Fruit fly (Drosophila melanogaster) whole organism, adult: ENCODE results near the gene CYLD.

Source experiments
- CG11617 ChIP-seq: fragments of 200-800 bp; sonication (Bioruptor generic); optimal IDR thresholded peaks from 2 replicates; lab custom pipeline; 2017; ENCODE audit warnings: mild to moderate bottlenecking, missing biosample characterization, missing genetic modification reagents, missing genetic modification characterization
- CG12768 ChIP-seq: fragments of 200-800 bp; sonication (Bioruptor generic); optimal IDR thresholded peaks from 2 replicates; lab custom pipeline; 2017; ENCODE audit warnings: missing biosample characterization, missing genetic modification characterization, mild to moderate bottlenecking, moderate library complexity, missing genetic modification reagents
- CG14711 ChIP-seq: fragments of 200-800 bp; sonication (Bioruptor generic); optimal IDR thresholded peaks from 2 replicates; lab custom pipeline; 2018; ENCODE audit warnings: missing biosample characterization, mild to moderate bottlenecking, missing genetic modification characterization, moderate library complexity
- CG1620 ChIP-seq: fragments of 200-800 bp; sonication (Bioruptor generic); optimal IDR thresholded peaks from 2 replicates; lab custom pipeline; 2016; ENCODE audit warnings: missing biosample characterization, missing genetic modification characterization
- CG33017 ChIP-seq: fragments of 200-800 bp; sonication (Bioruptor generic); optimal IDR thresholded peaks from 2 replicates; lab custom pipeline; 2018; ENCODE audit warnings: missing biosample characterization, mild to moderate bottlenecking, missing genetic modification characterization, moderate library complexity
- CG5204 ChIP-seq: fragments of 200-800 bp; sonication (Bioruptor generic); optimal IDR thresholded peaks from 2 replicates; lab custom pipeline; 2016; ENCODE audit warnings: missing biosample characterization, missing genetic modification characterization
- CG7045 ChIP-seq: fragments of 200-800 bp; sonication (Bioruptor generic); optimal IDR thresholded peaks from 2 replicates; lab custom pipeline; 2017; ENCODE audit warnings: missing biosample characterization, mild to moderate bottlenecking, missing genetic modification characterization
- CG7101 ChIP-seq: fragments of 200-800 bp; sonication (Bioruptor generic); optimal IDR thresholded peaks from 2 replicates; lab custom pipeline; 2018; ENCODE audit warnings: missing biosample characterization, mild to moderate bottlenecking, missing genetic modification characterization, moderate library complexity
- Clk ChIP-seq: fragments of 200-800 bp; sonication (Bioruptor generic); optimal IDR thresholded peaks from 2 replicates; lab custom pipeline; 2017; ENCODE audit warnings: missing biosample characterization, missing genetic modification characterization
- Crg-1 ChIP-seq: fragments of 200-800 bp; sonication (Bioruptor generic); optimal IDR thresholded peaks from 2 replicates; lab custom pipeline; 2016; ENCODE audit warnings: missing biosample characterization, missing genetic modification characterization
- Hr96 ChIP-seq: fragments of 200-800 bp; sonication (Bioruptor generic); optimal IDR thresholded peaks from 2 replicates; lab custom pipeline; 2016; ENCODE audit warnings: missing biosample characterization, missing genetic modification characterization
- Mnt ChIP-seq: fragments of 200-800 bp; sonication (Bioruptor generic); optimal IDR thresholded peaks from 2 replicates; lab custom pipeline; 2016; ENCODE audit warnings: missing biosample characterization, mild to moderate bottlenecking, missing genetic modification characterization
- bab1 ChIP-seq: fragments of 200-800 bp; sonication (Bioruptor generic); optimal IDR thresholded peaks from 3 replicates; lab custom pipeline; 2019; ENCODE audit warnings: missing biosample characterization, mild to moderate bottlenecking, missing genetic modification characterization, moderate library complexity
- cic ChIP-seq: fragments of 200-800 bp; sonication (Bioruptor generic); optimal IDR thresholded peaks from 2 replicates; lab custom pipeline; 2017; ENCODE audit warnings: missing biosample characterization, mild to moderate bottlenecking, missing genetic modification characterization, moderate library complexity
- kay ChIP-seq: fragments of 200-800 bp; sonication (Bioruptor generic); peaks from one replicate; lab custom pipeline; 2016; ENCODE audit warnings: missing biosample characterization, missing genetic modification characterization, borderline replicate concordance
- ovo ChIP-seq: fragments of 200-800 bp; sonication (Bioruptor generic); optimal IDR thresholded peaks from 2 replicates; lab custom pipeline; 2016; ENCODE audit warnings: missing biosample characterization, missing genetic modification characterization
- pad ChIP-seq: fragments of 200-800 bp; sonication (Bioruptor generic); optimal IDR thresholded peaks from 3 replicates; lab custom pipeline; 2017; ENCODE audit warnings: missing biosample characterization, missing genetic modification characterization, mild to moderate bottlenecking, moderate library complexity, missing genetic modification reagents
- tj ChIP-seq: fragments of 200-800 bp; sonication (Bioruptor generic); optimal IDR thresholded peaks from 3 replicates; lab custom pipeline; 2017; ENCODE audit warnings: missing biosample characterization, mild to moderate bottlenecking, missing genetic modification characterization, moderate library complexity
- toe ChIP-seq: fragments of 200-800 bp; sonication (Bioruptor generic); optimal IDR thresholded peaks from 2 replicates; lab custom pipeline; 2016; ENCODE audit warnings: missing biosample characterization, missing genetic modification characterization

The CYLD gene

DNA sequence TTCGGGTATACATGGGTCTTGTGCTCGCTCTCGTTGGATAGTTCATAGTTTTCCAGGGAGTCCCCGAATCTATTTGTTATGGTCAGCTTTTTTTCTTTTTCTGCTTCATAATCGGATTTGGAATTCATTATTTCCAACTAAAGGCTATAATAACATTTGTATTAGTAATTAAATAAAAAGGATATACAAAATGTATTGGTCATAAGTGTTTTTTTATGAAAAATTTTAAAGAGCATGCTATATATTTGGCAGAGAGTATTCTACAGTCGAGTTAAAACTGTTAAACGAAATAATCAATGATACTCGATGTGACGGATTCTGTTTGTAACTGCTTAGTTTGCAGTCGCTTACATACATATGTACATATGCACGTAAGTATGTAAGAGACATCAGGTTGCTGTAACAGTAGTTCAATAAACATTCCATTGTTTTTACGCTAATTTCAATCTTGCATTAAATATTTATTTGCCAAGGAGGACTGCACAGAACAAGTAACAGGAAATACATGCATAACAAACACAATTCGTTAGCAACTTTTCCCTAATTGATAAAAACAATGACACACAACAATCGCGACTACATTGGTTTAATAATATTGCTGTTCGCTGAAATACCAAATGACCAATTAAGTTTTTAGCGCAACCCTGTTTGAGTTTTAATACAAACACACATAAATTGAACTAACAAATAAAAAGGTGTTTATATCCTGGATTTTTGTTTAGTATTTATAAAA lies 404 bp downstream of the CYLD start:
- TF ChIP-seq CG12768 (GFP tag; lab: Kevin White, UChicago) (no peak), CG14711 (tag; lab: Kevin White, UChicago) (no peak), pad (GFP tag; lab: Kevin White, UChicago) (no peak), tj (GFP tag; lab: Kevin White, UChicago) (peak; percentile 30), kay (GFP tag; lab: Kevin White, UChicago) (peak; percentile 93), CG5204 (GFP tag; lab: Kevin White, UChicago) (no peak), CG33017 (tag; lab: Kevin White, UChicago) (no peak), ovo (GFP tag; lab: Kevin White, UChicago) (no peak)

DNA sequence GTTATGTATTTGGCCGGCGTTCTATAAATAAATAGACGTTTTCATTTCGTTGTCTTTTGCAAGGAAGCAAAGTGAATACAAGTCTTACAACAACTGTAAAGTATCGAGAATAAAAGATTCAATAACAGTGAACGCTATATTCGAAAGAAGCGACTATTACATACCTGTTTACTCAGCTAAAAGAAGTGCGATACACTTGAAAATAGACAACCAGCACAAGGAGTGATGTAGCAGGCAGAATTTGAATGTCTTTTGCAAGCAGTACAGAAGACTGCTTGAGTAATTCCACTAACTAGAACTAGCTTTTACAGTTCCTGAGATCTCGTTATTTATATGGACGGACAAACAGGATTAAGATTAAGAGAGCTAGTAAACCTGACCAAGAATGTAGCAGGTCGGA lies 1.3 kb downstream of the CYLD start:
- TF ChIP-seq kay (GFP tag; lab: Kevin White, UChicago) (peak; percentile 75), CG5204 (GFP tag; lab: Kevin White, UChicago) (no peak), bab1 (GFP tag; lab: Kevin White, UChicago) (no peak), CG11617 (GFP tag; lab: Kevin White, UChicago) (no peak), tj (GFP tag; lab: Kevin White, UChicago) (peak; percentile 4)

DNA sequence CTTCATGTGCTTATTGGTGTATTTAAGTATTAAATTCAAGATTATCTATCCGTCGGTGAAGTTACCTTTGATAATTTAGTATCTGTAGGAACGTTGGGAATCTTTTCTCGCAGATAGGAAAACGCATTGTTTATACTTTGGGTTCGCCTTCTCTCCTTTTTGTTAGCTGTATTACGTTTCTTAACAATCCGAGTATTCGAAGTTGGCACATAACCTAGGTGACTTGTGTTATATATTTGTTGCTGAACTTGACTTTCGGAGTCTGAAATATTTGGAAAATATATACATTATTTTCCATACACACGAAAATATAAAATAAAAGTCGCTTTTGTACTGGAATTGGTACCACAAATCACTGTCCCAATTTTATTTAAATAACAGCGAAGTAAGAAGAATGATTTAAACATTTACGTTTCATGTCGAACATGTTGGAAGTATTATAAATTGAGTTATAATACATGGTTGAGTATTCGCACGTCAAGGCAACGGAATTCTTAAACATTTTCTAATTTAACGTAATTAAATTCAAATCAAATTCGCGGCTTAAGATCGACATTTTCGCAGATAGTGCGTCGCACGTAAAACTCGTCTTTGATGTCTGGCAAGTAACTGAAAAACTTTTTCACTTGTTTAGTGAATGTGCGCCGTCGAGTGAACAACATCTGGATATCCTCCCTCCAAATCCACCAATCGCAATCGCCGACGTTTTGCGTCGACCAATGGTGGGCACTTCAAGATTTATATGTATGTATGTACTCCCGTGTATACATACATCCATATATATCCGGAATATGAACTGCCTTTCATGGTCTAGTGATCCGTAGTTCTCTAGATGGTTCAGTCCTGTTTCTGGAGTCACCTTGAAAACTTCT lies 4.6 kb downstream of the CYLD start, which contains the start of gene Hand:
TSS of gene Hand (minus strand) at position 588 of the 872 bp plus-strand sequence.
- no peak for TF ChIP-seq CG7045 (GFP tag; lab: Kevin White, UChicago)
- peak; percentile 93 for TF ChIP-seq kay (GFP tag; lab: Kevin White, UChicago)

DNA sequence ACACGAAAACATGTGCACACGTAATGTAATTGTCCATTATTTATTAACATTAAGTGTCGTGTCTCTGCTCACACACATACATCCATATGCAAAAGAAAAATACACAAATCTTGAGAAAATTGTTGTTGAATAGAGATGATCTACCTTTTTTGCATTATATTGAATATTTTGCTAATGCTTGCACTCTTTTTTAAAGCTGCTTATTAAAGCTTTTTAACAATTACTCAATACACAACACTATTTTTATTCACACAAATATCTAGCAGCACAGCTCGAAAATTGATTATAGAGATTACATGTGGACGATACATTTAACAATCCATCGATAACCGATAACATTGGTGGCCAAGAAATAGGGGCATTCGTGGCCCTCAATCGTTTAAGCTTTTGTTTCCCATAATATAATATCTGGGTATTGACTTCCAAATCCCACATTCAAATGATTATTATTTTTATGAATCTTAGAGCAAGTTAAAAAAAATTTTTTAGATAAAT lies 7.5 kb downstream of the CYLD start, which contains the start of gene Ufd4:
TSS of gene Ufd4 (minus strand) at position 300 of the 495 bp plus-strand sequence.
- peak; percentile 14 for TF ChIP-seq CG1620
- TF ChIP-seq Clk (GFP tag; lab: Kevin White, UChicago) = no peak
- TF ChIP-seq ovo (GFP tag; lab: Kevin White, UChicago) = no peak
- no peak for TF ChIP-seq CG5204 (GFP tag; lab: Kevin White, UChicago)
- TF ChIP-seq CG7101 (tag; lab: Kevin White, UChicago) = peak; percentile 55
- TF ChIP-seq toe = no peak
- TF ChIP-seq Crg-1 (GFP tag; lab: Kevin White, UChicago) = no peak
- peak; percentile 1 for TF ChIP-seq tj (GFP tag; lab: Kevin White, UChicago)
- TF ChIP-seq cic (GFP tag; lab: Kevin White, UChicago) = peak; percentile 14
- TF ChIP-seq bab1 (GFP tag; lab: Kevin White, UChicago) = peak; percentile 68
- TF ChIP-seq CG14711 (tag; lab: Kevin White, UChicago) = peak; percentile 58
- peak; percentile 30 for TF ChIP-seq CG12768 (GFP tag; lab: Kevin White, UChicago)
- TF ChIP-seq CG11617 (GFP tag; lab: Kevin White, UChicago) = peak; percentile 53
- peak; percentile 61 for TF ChIP-seq CG7045 (GFP tag; lab: Kevin White, UChicago)
- peak; percentile 56 for TF ChIP-seq Mnt
- peak; percentile 62 for TF ChIP-seq CG33017 (tag; lab: Kevin White, UChicago)

DNA sequence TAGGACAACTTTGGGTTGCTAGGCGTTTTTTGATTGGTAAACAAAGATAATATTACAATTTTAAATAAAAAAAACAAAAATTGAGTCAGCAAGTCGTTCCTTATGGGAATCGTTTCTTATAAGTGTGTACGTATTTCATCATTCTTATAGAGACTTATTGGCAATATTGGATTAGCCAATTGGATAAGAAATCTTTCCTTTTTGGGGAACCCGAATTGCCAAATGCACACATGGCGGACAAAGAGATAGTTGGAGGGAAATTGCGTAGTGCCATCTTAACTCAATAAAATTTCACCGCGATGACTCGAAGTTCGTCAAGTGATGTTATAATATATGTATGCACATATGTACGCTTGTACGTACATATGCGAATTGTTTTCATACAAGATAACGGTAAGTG lies 8.4 kb downstream of the CYLD start:
- TF ChIP-seq ovo (GFP tag; lab: Kevin White, UChicago) (no peak), kay (GFP tag; lab: Kevin White, UChicago) (peak; percentile 61), CG5204 (GFP tag; lab: Kevin White, UChicago) (no peak)

DNA sequence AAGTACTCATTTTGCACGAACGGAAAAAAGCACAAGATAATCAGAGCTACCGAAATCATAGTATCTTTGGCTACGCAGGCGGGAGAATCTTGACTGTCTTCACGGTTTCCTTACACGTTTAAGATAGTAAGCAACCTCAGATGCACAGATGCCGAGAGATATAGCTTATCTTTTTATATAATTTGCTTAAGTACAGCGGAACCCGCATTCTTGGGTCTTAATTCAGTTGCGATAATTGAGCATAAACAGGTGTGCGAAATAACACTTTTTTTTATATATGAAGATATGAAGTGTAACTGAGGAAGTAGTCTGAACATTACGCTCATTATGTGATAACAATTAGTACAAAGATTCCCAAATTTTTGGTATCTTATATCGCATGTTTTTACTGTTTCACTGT lies 18.9 kb downstream of the CYLD start, which contains the start of gene CG34043:
TSS of gene CG34043 (minus strand) at position 101 of the 400 bp plus-strand sequence.
- no peak for TF ChIP-seq CG7101 (tag; lab: Kevin White, UChicago)
- TF ChIP-seq Mnt = no peak
- no peak for TF ChIP-seq Hr96 (GFP tag; lab: Kevin White, UChicago)
- no peak for TF ChIP-seq CG5204 (GFP tag; lab: Kevin White, UChicago)
- no peak for TF ChIP-seq Crg-1 (GFP tag; lab: Kevin White, UChicago)
- TF ChIP-seq tj (GFP tag; lab: Kevin White, UChicago) = no peak
- TF ChIP-seq cic (GFP tag; lab: Kevin White, UChicago) = no peak

DNA sequence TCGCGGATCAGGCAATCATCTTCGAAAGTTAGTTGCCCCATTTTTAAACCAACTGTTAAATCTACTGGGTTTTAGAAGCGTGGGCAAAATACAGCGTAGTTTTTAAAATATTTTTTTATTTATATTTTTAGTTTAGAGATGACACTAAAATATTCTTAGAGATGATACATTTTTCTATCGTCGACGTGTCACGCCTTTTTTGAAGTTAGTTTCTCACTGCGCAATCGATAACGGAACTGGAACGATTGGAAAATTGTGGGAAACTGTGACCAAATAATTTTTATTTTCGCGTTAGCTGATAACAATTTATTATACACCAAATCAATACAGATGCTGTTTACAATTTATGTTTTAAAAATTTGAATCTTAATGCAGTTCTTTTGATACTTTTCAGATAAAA lies 21.0 kb downstream of the CYLD start, which contains the start of gene Utx:
TSS of gene Utx (minus strand) at position 154 of the 400 bp plus-strand sequence.
- TF ChIP-seq bab1 (GFP tag; lab: Kevin White, UChicago) = no peak
- TF ChIP-seq Mnt = peak; percentile 5
- TF ChIP-seq CG7101 (tag; lab: Kevin White, UChicago) = no peak
- peak; percentile 24 for TF ChIP-seq CG1620
